Worm (Caenorhabditis elegans) whole organism, late embryonic: ENCODE measurements around the gene ver-1.

Experiments used
- C08G9.2 ChIP-seq: sonication (generic microtip); optimal IDR thresholded peaks from 2 replicates; lab custom pipeline; 2016; ENCODE audit warnings: mild to moderate bottlenecking, missing genetic modification characterization, moderate library complexity, missing compliant biosample characterization
- K02D7.2 ChIP-seq: sonication (generic microtip); optimal IDR thresholded peaks from 2 replicates; lab custom pipeline; 2017; ENCODE audit warnings: mild to moderate bottlenecking, missing genetic modification characterization, missing compliant biosample characterization
- Y22D7AL.16 ChIP-seq: sonication (generic microtip); optimal IDR thresholded peaks from 2 replicates; lab custom pipeline; 2016; ENCODE audit warnings: missing genetic modification characterization, missing compliant biosample characterization
- ceh-19 ChIP-seq: fragments of 200-800 bp; sonication (Bioruptor generic); optimal IDR thresholded peaks from 2 replicates; lab custom pipeline; 2018; ENCODE audit warnings: mild to moderate bottlenecking, missing genetic modification characterization, missing compliant biosample characterization
- ceh-2 ChIP-seq: sonication (generic microtip); optimal IDR thresholded peaks from 2 replicates; lab custom pipeline; 2016; ENCODE audit warnings: missing genotype, missing genetic modification characterization, missing compliant biosample characterization
- ceh-22 ChIP-seq: sonication (generic microtip); optimal IDR thresholded peaks from 2 replicates; lab custom pipeline; 2017; ENCODE audit warnings: missing biosample characterization, missing genetic modification characterization
- ceh-30 ChIP-seq: fragments of 150-350 bp; optimal IDR thresholded peaks from 2 replicates; lab custom pipeline; 2014; ENCODE audit warnings: missing biosample characterization, missing genetic modification characterization
- ceh-31 ChIP-seq: sonication (generic microtip); optimal IDR thresholded peaks from 2 replicates; lab custom pipeline; 2016; ENCODE audit warnings: missing genetic modification characterization, missing compliant biosample characterization
- ceh-34 ChIP-seq: sonication (generic microtip); optimal IDR thresholded peaks from 2 replicates; lab custom pipeline; 2016; ENCODE audit warnings: mild to moderate bottlenecking, missing genetic modification characterization, missing compliant biosample characterization
- ceh-6 ChIP-seq: fragments of 200-800 bp; sonication (Bioruptor generic); optimal IDR thresholded peaks from 2 replicates; lab custom pipeline; 2018; ENCODE audit warnings: mild to moderate bottlenecking, missing genetic modification characterization, missing compliant biosample characterization
- ceh-9 ChIP-seq: sonication (generic microtip); optimal IDR thresholded peaks from 2 replicates; lab custom pipeline; 2016; ENCODE audit warnings: mild to moderate bottlenecking, missing genetic modification characterization, inconsistent platforms, missing compliant biosample characterization
- dve-1 ChIP-seq: sonication (generic microtip); optimal IDR thresholded peaks from 2 replicates; lab custom pipeline; 2017; ENCODE audit warnings: antibody characterized with exemption, mild to moderate bottlenecking, missing genetic modification characterization, missing compliant biosample characterization
- elt-4 ChIP-seq: sonication (generic microtip); optimal IDR thresholded peaks from 2 replicates; lab custom pipeline; 2016; ENCODE audit warnings: missing genetic modification characterization, missing compliant biosample characterization
- ets-4 ChIP-seq: sonication (generic microtip); optimal IDR thresholded peaks from 2 replicates; lab custom pipeline; 2016; ENCODE audit warnings: missing genetic modification characterization, missing compliant biosample characterization
- eyg-1 ChIP-seq: sonication (generic microtip); optimal IDR thresholded peaks from 2 replicates; lab custom pipeline; 2016; ENCODE audit warnings: missing genotype, missing genetic modification characterization, missing compliant biosample characterization
- fax-1 ChIP-seq: sonication (generic microtip); optimal IDR thresholded peaks from 2 replicates; lab custom pipeline; 2016; ENCODE audit warnings: missing genotype, missing genetic modification characterization, missing compliant biosample characterization
- fkh-10 ChIP-seq: fragments of 150-350 bp; optimal IDR thresholded peaks from 2 replicates; lab custom pipeline; 2014; ENCODE audit warnings: missing biosample characterization, missing genetic modification reagents, missing genetic modification characterization
- fkh-6 ChIP-seq: sonication (generic microtip); optimal IDR thresholded peaks from 2 replicates; lab custom pipeline; 2016; ENCODE audit warnings: missing genetic modification characterization, missing compliant biosample characterization
- hlh-13 ChIP-seq: fragments of 200-800 bp; sonication (Bioruptor generic); optimal IDR thresholded peaks from 2 replicates; lab custom pipeline; 2018; ENCODE audit warnings: mild to moderate bottlenecking, missing genetic modification characterization, missing compliant biosample characterization
- hlh-30 ChIP-seq: sonication (generic microtip); optimal IDR thresholded peaks from 2 replicates; lab custom pipeline; 2017; ENCODE audit warnings: antibody characterized with exemption, missing genetic modification characterization, missing compliant biosample characterization; ENCODE audit not compliant: insufficient read depth
- hlh-8 ChIP-seq: sonication (generic microtip); optimal IDR thresholded peaks from 2 replicates; lab custom pipeline; 2016; ENCODE audit warnings: missing genotype, missing genetic modification characterization, missing compliant biosample characterization
- madf-2 ChIP-seq: sonication (generic microtip); optimal IDR thresholded peaks from 2 replicates; lab custom pipeline; 2017; ENCODE audit warnings: missing genetic modification characterization, missing compliant biosample characterization
- mec-3 ChIP-seq: sonication (generic microtip); optimal IDR thresholded peaks from 2 replicates; lab custom pipeline; 2016; ENCODE audit warnings: borderline replicate concordance, missing genetic modification characterization, missing compliant biosample characterization
- odd-2 ChIP-seq: sonication (generic microtip); optimal IDR thresholded peaks from 2 replicates; lab custom pipeline; 2017; ENCODE audit warnings: antibody characterized with exemption, mild to moderate bottlenecking, missing genetic modification characterization, missing compliant biosample characterization
- pag-3 ChIP-seq: sonication (generic microtip); optimal IDR thresholded peaks from 2 replicates; lab custom pipeline; 2016; ENCODE audit warnings: missing compliant biosample characterization, missing genetic modification characterization, borderline replicate concordance
- pax-1 ChIP-seq: fragments of 150-350 bp; optimal IDR thresholded peaks from 2 replicates; lab custom pipeline; 2014; ENCODE audit warnings: missing biosample characterization, missing genetic modification characterization
- pha-2 ChIP-seq: sonication (generic microtip); optimal IDR thresholded peaks from 2 replicates; lab custom pipeline; 2017; ENCODE audit warnings: mild to moderate bottlenecking, missing genetic modification characterization, missing compliant biosample characterization
- pha-4 ChIP-seq: fragments of 150-350 bp; optimal IDR thresholded peaks from 2 replicates; lab custom pipeline; 2018; ENCODE audit warnings: missing biosample characterization, missing genetic modification reagents, missing genetic modification characterization
- ref-2 ChIP-seq: sonication (generic microtip); optimal IDR thresholded peaks from 2 replicates; lab custom pipeline; 2016; ENCODE audit warnings: missing genetic modification characterization, missing compliant biosample characterization
- rnt-1 ChIP-seq: sonication (generic microtip); optimal IDR thresholded peaks from 2 replicates; lab custom pipeline; 2016; ENCODE audit warnings: missing genetic modification characterization, missing compliant biosample characterization
- sdc-2 ChIP-seq: sonication (generic microtip); optimal IDR thresholded peaks from 2 replicates; lab custom pipeline; 2016; ENCODE audit warnings: missing genotype, missing genetic modification characterization, missing compliant biosample characterization
- sox-2 ChIP-seq: fragments of 200-800 bp; sonication (Bioruptor generic); IDR thresholded peaks from 2 replicates; pipeline ENCODE4 v1.3.6; 2022; ENCODE audit warnings: missing genetic modification reagents, missing genetic modification characterization, missing compliant biosample characterization
- syd-9 ChIP-seq: sonication (generic microtip); optimal IDR thresholded peaks from 2 replicates; lab custom pipeline; 2016; ENCODE audit warnings: mild to moderate bottlenecking, missing genetic modification characterization, moderate library complexity, missing compliant biosample characterization
- tbx-2 ChIP-seq: sonication (generic microtip); optimal IDR thresholded peaks from 2 replicates; lab custom pipeline; 2016; ENCODE audit warnings: missing genetic modification characterization, missing compliant biosample characterization
- tbx-7 ChIP-seq: sonication (generic microtip); optimal IDR thresholded peaks from 2 replicates; lab custom pipeline; 2016; ENCODE audit warnings: missing genotype, missing genetic modification characterization, missing compliant biosample characterization
- ttx-3 ChIP-seq: sonication (generic microtip); optimal IDR thresholded peaks from 2 replicates; lab custom pipeline; 2016; ENCODE audit warnings: missing genetic modification reagents, missing genetic modification characterization, missing compliant biosample characterization
- unc-3 ChIP-seq, 2 experiments: fragments of 200-800 bp in 1 of 2; sonication (Bioruptor generic) in 1 of 2; sonication (generic microtip) in 1 of 2; conservative IDR thresholded peaks in 1 of 2; optimal IDR thresholded peaks in 1 of 2; 2 replicates each; pipeline versions ENCODE4 v1.3.6 to Lab custom; 2016 to 2022; ENCODE audit warnings: missing compliant biosample characterization in 2 of 2, missing genetic modification characterization in 2 of 2, missing genetic modification reagents in 1 of 2
- zip-5 ChIP-seq: sonication (generic microtip); optimal IDR thresholded peaks from 2 replicates; lab custom pipeline; 2016; ENCODE audit warnings: missing genetic modification characterization, missing compliant biosample characterization

Gene ver-1

ce11 chrIII:177715-178114, 21.1 kb downstream of the ver-1 start, which contains the start of gene F40G9.14:
Gene F40G9.14, minus strand, starts transcription at chrIII:177815.
- no peak for TF ChIP-seq fkh-10
- TF ChIP-seq hlh-13 (GFP tag; lab: Kevin White, UChicago): no peak
- no peak for TF ChIP-seq pha-2 (tag; lab: Kevin White, UChicago)
- TF ChIP-seq mec-3 (tag; lab: Kevin White, UChicago): no peak
- TF ChIP-seq syd-9 (tag; lab: Kevin White, UChicago): no peak
- TF ChIP-seq eyg-1 (tag; lab: Kevin White, UChicago): no peak
- no peak for TF ChIP-seq sox-2
- TF ChIP-seq tbx-7 (tag; lab: Kevin White, UChicago): no peak
- no peak for TF ChIP-seq odd-2 (tag; lab: Kevin White, UChicago)
- no peak for TF ChIP-seq ceh-19 (GFP tag; lab: Kevin White, UChicago)
- TF ChIP-seq ets-4 (tag; lab: Kevin White, UChicago): no peak
- TF ChIP-seq ceh-9 (tag; lab: Kevin White, UChicago): no peak
- TF ChIP-seq fkh-6 (tag; lab: Kevin White, UChicago): no peak
- no peak for TF ChIP-seq pha-4
- TF ChIP-seq sdc-2 (tag; lab: Kevin White, UChicago): no peak
- TF ChIP-seq ceh-31 (tag; lab: Kevin White, UChicago): no peak

ce11 chrIII:178126-178525, 21.5 kb downstream of the ver-1 start:
- no peak for TF ChIP-seq elt-4 (tag; lab: Kevin White, UChicago)
- peak; percentile 23 for TF ChIP-seq madf-2 (tag; lab: Kevin White, UChicago)
- TF ChIP-seq zip-5 (tag; lab: Kevin White, UChicago): no peak
- TF ChIP-seq fax-1 (tag; lab: Kevin White, UChicago): no peak
- no peak for TF ChIP-seq ceh-22 (tag; lab: Kevin White, UChicago)
- no peak for TF ChIP-seq syd-9 (tag; lab: Kevin White, UChicago)
- TF ChIP-seq ttx-3 (tag; lab: Kevin White, UChicago): no peak

- TF ChIP-seq ceh-30 (tag; lab: Kevin White, UChicago) (no peak), madf-2 (tag; lab: Kevin White, UChicago) (no peak), sox-2 (peak; percentile 51), hlh-8 (no peak), tbx-2 (tag; lab: Kevin White, UChicago) (peak; percentile 13), dve-1 (tag; lab: Kevin White, UChicago) (no peak), C08G9.2 (tag; lab: Kevin White, UChicago) (no peak), fkh-6 (tag; lab: Kevin White, UChicago) (no peak), fkh-10 (no peak), hlh-13 (GFP tag; lab: Kevin White, UChicago) (no peak), hlh-30 (tag; lab: Kevin White, UChicago) (peak; percentile 25), pax-1 (tag; lab: Kevin White, UChicago) (no peak), K02D7.2 (tag; lab: Kevin White, UChicago) (no peak), tbx-7 (tag; lab: Kevin White, UChicago) (no peak), Y22D7AL.16 (tag; lab: Kevin White, UChicago) (no peak), rnt-1 (no peak), pag-3 (tag; lab: Kevin White, UChicago) (no peak), ref-2 (tag; lab: Kevin White, UChicago) (peak; percentile 38), ceh-31 (tag; lab: Kevin White, UChicago) (no peak), ceh-6 (GFP tag; lab: Kevin White, UChicago) (no peak), ceh-2 (tag; lab: Kevin White, UChicago) (no peak), unc-3 (GFP tag; conservative IDR thresholded peaks at IDR 0.05; lab: Robert Waterston, UW) (no peak), unc-3 (tag; optimal IDR thresholded peaks at IDR 0.05; lab: Kevin White, UChicago) (no peak), ceh-34 (tag; lab: Kevin White, UChicago) (peak; percentile 13)
Observed at ce11 chrIII:179123-179592, 22.5 kb downstream of the ver-1 start, which contains the start of gene F40G9.6. Gene F40G9.6, plus strand, starts transcription at chrIII:179542.
